Worm (Caenorhabditis elegans) whole organism, L1 larva: ENCODE results near the gene ttr-14.

Experiments used
- C04F5.9 ChIP-seq: sonication (generic microtip); optimal IDR thresholded peaks from 2 replicates; lab custom pipeline; 2016; ENCODE audit warnings: missing genetic modification characterization, missing compliant biosample characterization
- C16A3.4 ChIP-seq: fragments of 150-350 bp; optimal IDR thresholded peaks from 2 replicates; lab custom pipeline; 2014; ENCODE audit warnings: missing biosample characterization, missing genetic modification characterization
- C34B4.2 ChIP-seq: sonication (generic microtip); optimal IDR thresholded peaks from 2 replicates; lab custom pipeline; 2017; ENCODE audit warnings: mild to moderate bottlenecking, missing genetic modification characterization, missing compliant biosample characterization
- F16B12.6 ChIP-seq: fragments of 150-350 bp; optimal IDR thresholded peaks from 2 replicates; lab custom pipeline; 2014; ENCODE audit warnings: missing biosample characterization, missing genetic modification characterization
- Y116A8C.19 ChIP-seq: sonication (generic microtip); optimal IDR thresholded peaks from 2 replicates; lab custom pipeline; 2016; ENCODE audit warnings: missing compliant biosample characterization, missing genetic modification characterization, borderline replicate concordance
- alr-1 ChIP-seq: fragments of 200-800 bp; sonication (Bioruptor generic); optimal IDR thresholded peaks from 2 replicates; lab custom pipeline; 2018; ENCODE audit warnings: borderline replicate concordance, mild to moderate bottlenecking, missing genetic modification characterization, missing compliant biosample characterization
- aly-2 ChIP-seq: fragments of 150-350 bp; optimal IDR thresholded peaks from 2 replicates; lab custom pipeline; 2014; ENCODE audit warnings: missing biosample characterization, missing genetic modification characterization
- blmp-1 ChIP-seq: fragments of 150-350 bp; optimal IDR thresholded peaks from 2 replicates; lab custom pipeline; 2014; ENCODE audit warnings: missing biosample characterization, missing genetic modification characterization
- ceh-8 ChIP-seq: fragments of 200-800 bp; sonication (Bioruptor generic); optimal IDR thresholded peaks from 2 replicates; lab custom pipeline; 2018; ENCODE audit warnings: mild to moderate bottlenecking, missing genetic modification characterization, moderate library complexity, missing compliant biosample characterization
- ceh-82 ChIP-seq, 3 experiments: fragments of 150-350 bp in 1 of 3; sonication (generic microtip) in 2 of 3; optimal IDR thresholded peaks; 2 replicates each; lab custom pipeline; 2014 to 2017; ENCODE audit warnings: missing biosample characterization in 3 of 3, missing genetic modification characterization in 3 of 3
- ceh-90 ChIP-seq: sonication (generic microtip); optimal IDR thresholded peaks from 2 replicates; lab custom pipeline; 2016; ENCODE audit warnings: missing genetic modification characterization, missing compliant biosample characterization
- dpl-1 ChIP-seq, 3 experiments: fragments of 150-350 bp in 2 of 3; sonication (generic microtip) in 1 of 3; optimal IDR thresholded peaks; 2 replicates each; lab custom pipeline; 2014 to 2017; ENCODE audit warnings: missing biosample characterization in 3 of 3, missing genetic modification characterization in 3 of 3, missing genetic modification reagents in 3 of 3
- dsc-1 ChIP-seq: sonication (generic microtip); optimal IDR thresholded peaks from 2 replicates; lab custom pipeline; 2016; ENCODE audit warnings: mild to moderate bottlenecking, missing genetic modification characterization, missing compliant biosample characterization
- efl-1 ChIP-seq, 4 experiments: fragments of 150-350 bp; optimal IDR thresholded peaks in 3 of 4; peaks in 1 of 4; 1 replicate in 1 of 4; 2 replicates in 3 of 4; lab custom pipeline; 2014; ENCODE audit warnings: missing biosample characterization in 2 of 4, missing genetic modification characterization in 2 of 4, missing genetic modification reagents in 2 of 4
- efl-3 ChIP-seq: fragments of 200-800 bp; sonication (Bioruptor generic); optimal IDR thresholded peaks from 2 replicates; lab custom pipeline; 2018; ENCODE audit warnings: mild to moderate bottlenecking, missing genetic modification characterization, missing compliant biosample characterization
- egl-27 ChIP-seq, 2 experiments: fragments of 150-350 bp in 1 of 2; sonication (generic microtip); optimal IDR thresholded peaks; 3 replicates each; lab custom pipeline; 2017 to 2018; ENCODE audit warnings: missing biosample characterization in 2 of 2, missing genetic modification characterization in 2 of 2, missing genetic modification reagents in 2 of 2
- elt-2 ChIP-seq: sonication (generic microtip); optimal IDR thresholded peaks from 2 replicates; lab custom pipeline; 2016; ENCODE audit warnings: missing genetic modification characterization, mild to moderate bottlenecking, inconsistent platforms, missing compliant biosample characterization, missing genetic modification reagents
- ets-5 ChIP-seq: fragments of 200-800 bp; sonication (Bioruptor generic); IDR thresholded peaks from 2 replicates; pipeline ENCODE4 v1.3.6; 2022; ENCODE audit warnings: missing genetic modification characterization, missing compliant biosample characterization
- fkh-10 ChIP-seq: sonication (generic microtip); optimal IDR thresholded peaks from 2 replicates; lab custom pipeline; 2017; ENCODE audit warnings: missing biosample characterization, missing genetic modification reagents, missing genetic modification characterization
- fos-1 ChIP-seq: fragments of 150-350 bp; optimal IDR thresholded peaks from 2 replicates; lab custom pipeline; 2014; ENCODE audit warnings: missing biosample characterization, missing genetic modification characterization
- hpl-2 ChIP-seq: fragments of 150-350 bp; optimal IDR thresholded peaks from 2 replicates; lab custom pipeline; 2014; ENCODE audit warnings: missing biosample characterization, missing genetic modification reagents, missing genetic modification characterization
- irx-1 ChIP-seq: sonication (generic microtip); optimal IDR thresholded peaks from 2 replicates; lab custom pipeline; 2016; ENCODE audit warnings: missing genetic modification characterization, missing compliant biosample characterization
- isw-1 ChIP-seq: fragments of 200-800 bp; sonication (Bioruptor generic); IDR thresholded peaks from 2 replicates; pipeline ENCODE4 v1.3.6; 2022; ENCODE audit warnings: missing genetic modification characterization, missing compliant biosample characterization
- lin-13 ChIP-seq: fragments of 150-350 bp; optimal IDR thresholded peaks from 2 replicates; lab custom pipeline; 2014; ENCODE audit warnings: missing biosample characterization, missing genetic modification reagents, missing genetic modification characterization
- lin-14 ChIP-seq: fragments of 200-800 bp; sonication (Bioruptor generic); optimal IDR thresholded peaks from 2 replicates; lab custom pipeline; 2018; ENCODE audit warnings: mild to moderate bottlenecking, missing genetic modification characterization, moderate library complexity, missing compliant biosample characterization
- lin-15B ChIP-seq: fragments of 150-350 bp; sonication (generic microtip); optimal IDR thresholded peaks from 3 replicates; lab custom pipeline; 2014; ENCODE audit warnings: missing biosample characterization, missing genetic modification characterization
- lin-35 ChIP-seq, 2 experiments: fragments of 150-350 bp; optimal IDR thresholded peaks; 2 replicates each; lab custom pipeline; 2014; ENCODE audit warnings: missing biosample characterization in 2 of 2, missing genetic modification characterization in 2 of 2, missing genetic modification reagents in 2 of 2
- lin-39 ChIP-seq: fragments of 150-350 bp; optimal IDR thresholded peaks from 2 replicates; lab custom pipeline; 2014; ENCODE audit warnings: missing biosample characterization, missing genetic modification reagents, missing genetic modification characterization
- lir-3 ChIP-seq: sonication (generic microtip); optimal IDR thresholded peaks from 2 replicates; lab custom pipeline; 2016; ENCODE audit warnings: mild to moderate bottlenecking, missing genetic modification characterization, moderate library complexity, missing compliant biosample characterization; ENCODE audit not compliant: poor library complexity
- lsy-2 ChIP-seq, 2 experiments: fragments of 150-350 bp; optimal IDR thresholded peaks; 2 replicates each; lab custom pipeline; 2014; ENCODE audit warnings: missing biosample characterization in 2 of 2, missing genetic modification characterization in 2 of 2
- mab-9 ChIP-seq: fragments of 200-800 bp; sonication (Bioruptor generic); IDR thresholded peaks from 2 replicates; pipeline ENCODE4 v1.3.6; 2022; ENCODE audit warnings: missing genetic modification reagents, missing genetic modification characterization, missing compliant biosample characterization
- mdl-1 ChIP-seq, 2 experiments: fragments of 150-350 bp; optimal IDR thresholded peaks; 2 replicates each; lab custom pipeline; 2014 to 2017; ENCODE audit warnings: missing biosample characterization in 2 of 2, missing genetic modification characterization in 2 of 2, inconsistent platforms in 1 of 2
- mep-1 ChIP-seq: fragments of 150-350 bp; optimal IDR thresholded peaks from 2 replicates; lab custom pipeline; 2014; ENCODE audit warnings: missing biosample characterization, missing genetic modification characterization
- nhr-19 ChIP-seq: fragments of 200-800 bp; sonication (Bioruptor generic); conservative IDR thresholded peaks from 2 replicates; pipeline ENCODE4 v1.3.6; 2022; ENCODE audit warnings: missing genetic modification characterization, missing compliant biosample characterization
- nhr-20 ChIP-seq: sonication (generic microtip); optimal IDR thresholded peaks from 2 replicates; lab custom pipeline; 2016; ENCODE audit warnings: mild to moderate bottlenecking, missing genetic modification characterization, missing compliant biosample characterization
- nhr-28 ChIP-seq: fragments of 150-350 bp; optimal IDR thresholded peaks from 2 replicates; lab custom pipeline; 2014; ENCODE audit warnings: missing biosample characterization, missing genetic modification characterization
- nhr-47 ChIP-seq: sonication (generic microtip); optimal IDR thresholded peaks from 2 replicates; lab custom pipeline; 2016; ENCODE audit warnings: mild to moderate bottlenecking, missing genetic modification characterization, moderate library complexity, missing compliant biosample characterization
- nhr-71 ChIP-seq: sonication (generic microtip); optimal IDR thresholded peaks from 2 replicates; lab custom pipeline; 2016; ENCODE audit warnings: mild to moderate bottlenecking, missing genetic modification characterization, moderate library complexity, missing compliant biosample characterization
- nhr-76 ChIP-seq: sonication (generic microtip); optimal IDR thresholded peaks from 2 replicates; lab custom pipeline; 2017; ENCODE audit warnings: missing biosample characterization, missing genetic modification characterization
- nhr-77 ChIP-seq: fragments of 150-350 bp; optimal IDR thresholded peaks from 2 replicates; lab custom pipeline; 2014; ENCODE audit warnings: missing biosample characterization, missing genetic modification characterization
- nhr-85 ChIP-seq: sonication (generic microtip); peaks from one replicate; lab custom pipeline; 2016; ENCODE audit warnings: missing genetic modification characterization, inconsistent platforms, missing compliant biosample characterization
- pqm-1 ChIP-seq: sonication (generic microtip); optimal IDR thresholded peaks from 3 replicates; lab custom pipeline; 2017; ENCODE audit warnings: missing biosample characterization, missing genetic modification characterization
- skn-1 ChIP-seq: fragments of 150-350 bp; optimal IDR thresholded peaks from 2 replicates; lab custom pipeline; 2014; ENCODE audit warnings: missing biosample characterization, missing genetic modification characterization
- sox-4 ChIP-seq: sonication (generic microtip); optimal IDR thresholded peaks from 2 replicates; lab custom pipeline; 2016; ENCODE audit warnings: missing genetic modification characterization, missing compliant biosample characterization
- sptf-1 ChIP-seq: fragments of 150-350 bp; optimal IDR thresholded peaks from 2 replicates; lab custom pipeline; 2014; ENCODE audit warnings: missing biosample characterization, missing genetic modification characterization
- tbx-2 ChIP-seq: sonication (generic microtip); optimal IDR thresholded peaks from 2 replicates; lab custom pipeline; 2016; ENCODE audit warnings: missing genetic modification characterization, missing compliant biosample characterization
- unc-130 ChIP-seq: fragments of 150-350 bp; optimal IDR thresholded peaks from 2 replicates; lab custom pipeline; 2017; ENCODE audit warnings: missing biosample characterization, missing genetic modification characterization, inconsistent platforms
- unc-30 ChIP-seq: sonication (generic microtip); optimal IDR thresholded peaks from 2 replicates; lab custom pipeline; 2017; ENCODE audit warnings: missing biosample characterization, missing genetic modification characterization
- unc-86 ChIP-seq: sonication (generic microtip); optimal IDR thresholded peaks from 2 replicates; lab custom pipeline; 2016; ENCODE audit warnings: missing genetic modification characterization, missing compliant biosample characterization
- xbp-1 ChIP-seq: sonication (generic microtip); optimal IDR thresholded peaks from 2 replicates; lab custom pipeline; 2016; ENCODE audit warnings: missing genetic modification characterization, missing compliant biosample characterization
- zag-1 ChIP-seq: fragments of 150-350 bp; optimal IDR thresholded peaks from 2 replicates; lab custom pipeline; 2014; ENCODE audit warnings: missing biosample characterization, missing genetic modification characterization
- ztf-11 ChIP-seq, 2 experiments: sonication (generic microtip); optimal IDR thresholded peaks; 2 replicates each; lab custom pipeline; 2016 to 2017; ENCODE audit warnings: missing genetic modification characterization in 2 of 2, missing biosample characterization in 1 of 2, missing compliant biosample characterization in 1 of 2

ttr-14 gene

ce11 chrX:10766966-10767644 lies 20.2 kb upstream of the ttr-14 start:
- no peak for TF ChIP-seq mab-9
- TF ChIP-seq hpl-2 (GFP tag; lab: Kevin White, UChicago): no peak
- no peak for TF ChIP-seq unc-30 (tag; lab: Kevin White, UChicago)
- no peak for TF ChIP-seq irx-1
- no peak for TF ChIP-seq elt-2 (tag; lab: Kevin White, UChicago)
- TF ChIP-seq ceh-8: no peak
- TF ChIP-seq pqm-1 (tag; lab: Kevin White, UChicago): no peak
- peak; percentile 47 for TF ChIP-seq blmp-1 (tag; lab: Kevin White, UChicago)
- TF ChIP-seq nhr-85 (tag; lab: Kevin White, UChicago): no peak
- no peak for TF ChIP-seq skn-1 (tag; lab: Kevin White, UChicago)
- no peak for TF ChIP-seq sptf-1 (tag; lab: Kevin White, UChicago)
- TF ChIP-seq dsc-1: no peak
- no peak for TF ChIP-seq lin-13 (GFP tag; lab: Kevin White, UChicago)
- TF ChIP-seq nhr-19 (GFP tag; lab: Robert Waterston, UW): 0 out of 2 replicates have a peak, but pooled peaks have one; percentile 8
- no peak for TF ChIP-seq Y116A8C.19 (tag; lab: Kevin White, UChicago)
- peak; percentile 54 for TF ChIP-seq nhr-71
- TF ChIP-seq lsy-2 (tag; optimal IDR thresholded peaks at IDR 0.05; lab: Kevin White, UChicago): peak in 1 of 2 experiments; percentile 6
- TF ChIP-seq C16A3.4: no peak
- TF ChIP-seq mep-1 (tag; lab: Kevin White, UChicago): no peak
- TF ChIP-seq nhr-47 (tag; lab: Kevin White, UChicago): no peak
- no peak for TF ChIP-seq fos-1
- peak; percentile 17 for TF ChIP-seq nhr-20 (tag; lab: Kevin White, UChicago)
- TF ChIP-seq dpl-1 (GFP tag; optimal IDR thresholded peaks at IDR 0.05; lab: Kevin White, UChicago): no peak
- no peak for TF ChIP-seq nhr-28
- TF ChIP-seq efl-3 (GFP tag; lab: Kevin White, UChicago): no peak
- no peak for TF ChIP-seq efl-1 (optimal IDR thresholded peaks at IDR 0.05; lab: Kevin White, UChicago)
- TF ChIP-seq efl-1 (GFP tag; optimal IDR thresholded peaks at IDR 0.05 in 1 of 2; lab: Kevin White, UChicago): no peak
- no peak for TF ChIP-seq unc-86 (tag; lab: Kevin White, UChicago)
- TF ChIP-seq lin-14: peak; percentile 34
- TF ChIP-seq lir-3 (tag; lab: Kevin White, UChicago): no peak
- TF ChIP-seq nhr-76 (tag; lab: Kevin White, UChicago): no peak
- TF ChIP-seq mdl-1 (tag; optimal IDR thresholded peaks at IDR 0.05; lab: Kevin White, UChicago): peak in 1 of 2 experiments; percentile 35
- TF ChIP-seq nhr-77 (tag; lab: Kevin White, UChicago): peak; percentile 62
- no peak for TF ChIP-seq C04F5.9
- TF ChIP-seq aly-2: no peak
- no peak for TF ChIP-seq lin-35 (GFP tag; optimal IDR thresholded peaks at IDR 0.05; lab: Kevin White, UChicago)
- TF ChIP-seq lin-39 (tag; lab: Kevin White, UChicago): no peak
- no peak for TF ChIP-seq isw-1 (GFP tag; lab: Robert Waterston, UW)
- no peak for TF ChIP-seq alr-1 (tag; lab: Kevin White, UChicago)
- TF ChIP-seq ceh-82 (tag; optimal IDR thresholded peaks at IDR 0.05; lab: Kevin White, UChicago): no peak
- TF ChIP-seq sox-4 (tag; lab: Kevin White, UChicago): no peak
- no peak for TF ChIP-seq lin-15B
- peak; percentile 49 for TF ChIP-seq tbx-2 (tag; lab: Kevin White, UChicago)
- TF ChIP-seq egl-27 (tag; optimal IDR thresholded peaks at IDR 0.05; lab: Kevin White, UChicago): peak in 1 of 2 experiments; percentile 57
- TF ChIP-seq F16B12.6 (tag; lab: Kevin White, UChicago): no peak
- TF ChIP-seq fkh-10 (GFP tag; lab: Kevin White, UChicago): no peak
- TF ChIP-seq xbp-1 (tag; lab: Kevin White, UChicago): no peak
- no peak for TF ChIP-seq ets-5 (GFP tag; lab: Robert Waterston, UW)
- no peak for TF ChIP-seq zag-1 (tag; lab: Kevin White, UChicago)
- no peak for TF ChIP-seq unc-130 (tag; lab: Kevin White, UChicago)
- TF ChIP-seq ceh-90 (tag; lab: Kevin White, UChicago): no peak
- no peak for TF ChIP-seq ztf-11 (tag; optimal IDR thresholded peaks at IDR 0.05; lab: Kevin White, UChicago)
- no peak for TF ChIP-seq C34B4.2 (tag; lab: Kevin White, UChicago)
